Worm (Caenorhabditis elegans) whole organism, L4/young adult: Measurements from ENCODE around the gene F10B5.2.

Source experiments
- dao-5 ChIP-seq: sonication (generic microtip); optimal IDR thresholded peaks from 2 replicates; lab custom pipeline; 2016; ENCODE audit warnings: missing genotype, missing genetic modification characterization, moderate library complexity, missing compliant biosample characterization
- him-1 ChIP-seq: sonication (generic microtip); optimal IDR thresholded peaks from 2 replicates; lab custom pipeline; 2016; ENCODE audit warnings: missing genotype, missing genetic modification reagents, missing genetic modification characterization, missing compliant biosample characterization

DNA sequence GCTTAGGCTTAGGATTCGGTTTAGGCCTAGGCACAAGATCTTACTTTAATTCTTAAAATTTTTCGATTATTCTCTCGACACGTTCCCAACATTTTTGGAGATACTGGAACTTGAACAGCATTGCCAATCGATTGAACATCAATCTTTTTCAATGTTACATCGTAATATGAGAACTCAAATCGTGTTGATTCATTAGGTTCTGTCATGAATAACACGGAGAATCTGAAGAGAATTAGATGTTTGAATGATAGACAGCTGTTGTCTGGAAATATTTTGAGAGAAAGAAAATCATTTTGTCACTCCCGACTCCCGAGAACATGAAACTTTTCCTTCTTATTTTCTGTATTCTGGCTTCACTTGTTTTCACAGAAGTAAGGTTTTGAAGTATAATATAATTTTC is 24.7 kb downstream of the F10B5.2 start, which contains the start of gene T05C12.15:
- TF ChIP-seq dao-5 (tag; lab: Kevin White, UChicago) = no peak
- TF ChIP-seq him-1 = no peak
